Fruit fly (Drosophila melanogaster) whole organism, adult: Measurements from ENCODE around the gene CG42710.

Source experiments
- CG11617 ChIP-seq: fragments of 200-800 bp; sonication (Bioruptor generic); optimal IDR thresholded peaks from 2 replicates; lab custom pipeline; 2017; ENCODE audit warnings: mild to moderate bottlenecking, missing biosample characterization, missing genetic modification reagents, missing genetic modification characterization
- CG12768 ChIP-seq: fragments of 200-800 bp; sonication (Bioruptor generic); optimal IDR thresholded peaks from 2 replicates; lab custom pipeline; 2017; ENCODE audit warnings: missing biosample characterization, missing genetic modification characterization, mild to moderate bottlenecking, moderate library complexity, missing genetic modification reagents
- CG14711 ChIP-seq: fragments of 200-800 bp; sonication (Bioruptor generic); optimal IDR thresholded peaks from 2 replicates; lab custom pipeline; 2018; ENCODE audit warnings: missing biosample characterization, mild to moderate bottlenecking, missing genetic modification characterization, moderate library complexity
- CG1620 ChIP-seq: fragments of 200-800 bp; sonication (Bioruptor generic); optimal IDR thresholded peaks from 2 replicates; lab custom pipeline; 2016; ENCODE audit warnings: missing biosample characterization, missing genetic modification characterization
- CG33017 ChIP-seq: fragments of 200-800 bp; sonication (Bioruptor generic); optimal IDR thresholded peaks from 2 replicates; lab custom pipeline; 2018; ENCODE audit warnings: missing biosample characterization, mild to moderate bottlenecking, missing genetic modification characterization, moderate library complexity
- CG5204 ChIP-seq: fragments of 200-800 bp; sonication (Bioruptor generic); optimal IDR thresholded peaks from 2 replicates; lab custom pipeline; 2016; ENCODE audit warnings: missing biosample characterization, missing genetic modification characterization
- CG7045 ChIP-seq: fragments of 200-800 bp; sonication (Bioruptor generic); optimal IDR thresholded peaks from 2 replicates; lab custom pipeline; 2017; ENCODE audit warnings: missing biosample characterization, mild to moderate bottlenecking, missing genetic modification characterization
- CG7101 ChIP-seq: fragments of 200-800 bp; sonication (Bioruptor generic); optimal IDR thresholded peaks from 2 replicates; lab custom pipeline; 2018; ENCODE audit warnings: missing biosample characterization, mild to moderate bottlenecking, missing genetic modification characterization, moderate library complexity
- Clk ChIP-seq: fragments of 200-800 bp; sonication (Bioruptor generic); optimal IDR thresholded peaks from 2 replicates; lab custom pipeline; 2017; ENCODE audit warnings: missing biosample characterization, missing genetic modification characterization
- Crg-1 ChIP-seq: fragments of 200-800 bp; sonication (Bioruptor generic); optimal IDR thresholded peaks from 2 replicates; lab custom pipeline; 2016; ENCODE audit warnings: missing biosample characterization, missing genetic modification characterization
- Hr96 ChIP-seq: fragments of 200-800 bp; sonication (Bioruptor generic); optimal IDR thresholded peaks from 2 replicates; lab custom pipeline; 2016; ENCODE audit warnings: missing biosample characterization, missing genetic modification characterization
- Mnt ChIP-seq: fragments of 200-800 bp; sonication (Bioruptor generic); optimal IDR thresholded peaks from 2 replicates; lab custom pipeline; 2016; ENCODE audit warnings: missing biosample characterization, mild to moderate bottlenecking, missing genetic modification characterization
- bab1 ChIP-seq: fragments of 200-800 bp; sonication (Bioruptor generic); optimal IDR thresholded peaks from 3 replicates; lab custom pipeline; 2019; ENCODE audit warnings: missing biosample characterization, mild to moderate bottlenecking, missing genetic modification characterization, moderate library complexity
- cic ChIP-seq: fragments of 200-800 bp; sonication (Bioruptor generic); optimal IDR thresholded peaks from 2 replicates; lab custom pipeline; 2017; ENCODE audit warnings: missing biosample characterization, mild to moderate bottlenecking, missing genetic modification characterization, moderate library complexity
- cnc ChIP-seq, 2 experiments: fragments of >200 bp; optimal IDR thresholded peaks; 2 replicates each; lab custom pipeline; 2017
- kay ChIP-seq: fragments of 200-800 bp; sonication (Bioruptor generic); peaks from one replicate; lab custom pipeline; 2016; ENCODE audit warnings: missing biosample characterization, missing genetic modification characterization, borderline replicate concordance
- ovo ChIP-seq: fragments of 200-800 bp; sonication (Bioruptor generic); optimal IDR thresholded peaks from 2 replicates; lab custom pipeline; 2016; ENCODE audit warnings: missing biosample characterization, missing genetic modification characterization
- pad ChIP-seq: fragments of 200-800 bp; sonication (Bioruptor generic); optimal IDR thresholded peaks from 3 replicates; lab custom pipeline; 2017; ENCODE audit warnings: missing biosample characterization, missing genetic modification characterization, mild to moderate bottlenecking, moderate library complexity, missing genetic modification reagents
- tj ChIP-seq: fragments of 200-800 bp; sonication (Bioruptor generic); optimal IDR thresholded peaks from 3 replicates; lab custom pipeline; 2017; ENCODE audit warnings: missing biosample characterization, mild to moderate bottlenecking, missing genetic modification characterization, moderate library complexity
- toe ChIP-seq: fragments of 200-800 bp; sonication (Bioruptor generic); optimal IDR thresholded peaks from 2 replicates; lab custom pipeline; 2016; ENCODE audit warnings: missing biosample characterization, missing genetic modification characterization

The CG42710 gene

dm6 chr2L:8776163-8776562, 6.1 kb downstream of the CG42710 start, which contains the start of gene LManV:
LManV (minus strand) TSS chr2L:8776263.
- no peak for TF ChIP-seq pad (GFP tag; lab: Kevin White, UChicago)
- peak; percentile 31 for TF ChIP-seq cic (GFP tag; lab: Kevin White, UChicago)

dm6 chr2L:8772244-8772643, 10.1 kb downstream of the CG42710 start, which contains the start of gene LManIV:
LManIV (minus strand) TSS chr2L:8772344.
- TF ChIP-seq toe (no peak), Hr96 (GFP tag; lab: Kevin White, UChicago) (no peak)

dm6 chr2L:8768660-8769138, 13.6 kb downstream of the CG42710 start, which contains the start of gene LManIII:
LManIII (minus strand) TSS chr2L:8768710.
- TF ChIP-seq kay (GFP tag; lab: Kevin White, UChicago): peak; percentile 75
- TF ChIP-seq cic (GFP tag; lab: Kevin White, UChicago): peak; percentile 58
- no peak for TF ChIP-seq CG7101 (tag; lab: Kevin White, UChicago)

- TF ChIP-seq CG12768 (GFP tag; lab: Kevin White, UChicago): no peak
- no peak for TF ChIP-seq CG7101 (tag; lab: Kevin White, UChicago)
- no peak for TF ChIP-seq CG14711 (tag; lab: Kevin White, UChicago)
- no peak for TF ChIP-seq cnc (optimal IDR thresholded peaks at IDR 0.05; lab: Kevin White, UChicago)
- no peak for TF ChIP-seq CG11617 (GFP tag; lab: Kevin White, UChicago)
- TF ChIP-seq CG5204: no peak
- TF ChIP-seq CG1620 (GFP tag; lab: Kevin White, UChicago): no peak
- no peak for TF ChIP-seq bab1 (GFP tag; lab: Kevin White, UChicago)
- TF ChIP-seq Mnt (GFP tag; lab: Kevin White, UChicago): no peak
- no peak for TF ChIP-seq CG33017 (tag; lab: Kevin White, UChicago)
- no peak for TF ChIP-seq toe
- no peak for TF ChIP-seq tj (GFP tag; lab: Kevin White, UChicago)
- TF ChIP-seq Clk: no peak
- TF ChIP-seq kay (GFP tag; lab: Kevin White, UChicago): no peak
- no peak for TF ChIP-seq ovo (GFP tag; lab: Kevin White, UChicago)
Measured at dm6 chr2L:8762833-8763232, 19.5 kb downstream of the CG42710 start.

dm6 chr2L:8752022-8752421, 30.3 kb downstream of the CG42710 start, which contains the start of the genes CG45307 and CG12438:
CG45307 (minus strand) TSS chr2L:8752122.
CG12438 (plus strand) TSS chr2L:8752285.
- TF ChIP-seq ovo (GFP tag; lab: Kevin White, UChicago) (no peak), CG12768 (GFP tag; lab: Kevin White, UChicago) (no peak), CG14711 (tag; lab: Kevin White, UChicago) (no peak), CG7101 (tag; lab: Kevin White, UChicago) (no peak), cic (GFP tag; lab: Kevin White, UChicago) (no peak), Mnt (GFP tag; lab: Kevin White, UChicago) (no peak), pad (GFP tag; lab: Kevin White, UChicago) (no peak), CG11617 (GFP tag; lab: Kevin White, UChicago) (no peak), Clk (no peak), kay (GFP tag; lab: Kevin White, UChicago) (no peak), Crg-1 (GFP tag; lab: Kevin White, UChicago) (no peak), toe (no peak), CG5204 (no peak)

- no peak for TF ChIP-seq Clk
- no peak for TF ChIP-seq CG7045
- TF ChIP-seq kay (GFP tag; lab: Kevin White, UChicago): no peak
- no peak for TF ChIP-seq CG33017 (tag; lab: Kevin White, UChicago)
- no peak for TF ChIP-seq CG5204
- TF ChIP-seq cnc (optimal IDR thresholded peaks at IDR 0.05; lab: Kevin White, UChicago): no peak
- no peak for TF ChIP-seq ovo (GFP tag; lab: Kevin White, UChicago)
- no peak for TF ChIP-seq CG12768 (GFP tag; lab: Kevin White, UChicago)
- no peak for TF ChIP-seq CG1620 (GFP tag; lab: Kevin White, UChicago)
- TF ChIP-seq CG14711 (tag; lab: Kevin White, UChicago): no peak
- no peak for TF ChIP-seq Mnt (GFP tag; lab: Kevin White, UChicago)
Measured at dm6 chr2L:8747480-8747879, 34.8 kb downstream of the CG42710 start.

dm6 chr2L:8746350-8746759, 35.9 kb downstream of the CG42710 start:
- TF ChIP-seq tj (GFP tag; lab: Kevin White, UChicago) (no peak), Hr96 (GFP tag; lab: Kevin White, UChicago) (no peak)

- TF ChIP-seq pad (GFP tag; lab: Kevin White, UChicago) (no peak), Hr96 (GFP tag; lab: Kevin White, UChicago) (no peak), Clk (no peak), tj (GFP tag; lab: Kevin White, UChicago) (no peak), CG5204 (no peak), CG12768 (GFP tag; lab: Kevin White, UChicago) (no peak), bab1 (GFP tag; lab: Kevin White, UChicago) (no peak), CG11617 (GFP tag; lab: Kevin White, UChicago) (no peak), CG1620 (GFP tag; lab: Kevin White, UChicago) (no peak), CG33017 (tag; lab: Kevin White, UChicago) (no peak), Crg-1 (GFP tag; lab: Kevin White, UChicago) (no peak), kay (GFP tag; lab: Kevin White, UChicago) (no peak)
Measured at dm6 chr2L:8743082-8743481, 39.2 kb downstream of the CG42710 start.
